Fruit fly (Drosophila melanogaster) whole organism, prepupa: Measurements from ENCODE around the gene CG17110.

Source experiments
- CG16779 ChIP-seq: fragments of 200-800 bp; sonication (Bioruptor generic); optimal IDR thresholded peaks from 3 replicates; lab custom pipeline; 2017; ENCODE audit warnings: missing biosample characterization, mild to moderate bottlenecking, missing genetic modification characterization
- CG6163 ChIP-seq: fragments of 200-800 bp; sonication (Bioruptor generic); IDR thresholded peaks from 3 replicates; pipeline ENCODE4 v1.3.6; 2022; ENCODE audit warnings: missing biosample characterization, missing genetic modification characterization
- CG7368 ChIP-seq: fragments of 200-800 bp; sonication (Bioruptor generic); optimal IDR thresholded peaks from 3 replicates; lab custom pipeline; 2016; ENCODE audit warnings: missing biosample characterization, missing genetic modification characterization
- Hr39 ChIP-seq: fragments of 200-800 bp; sonication (Bioruptor generic); optimal IDR thresholded peaks from 2 replicates; lab custom pipeline; 2016; ENCODE audit warnings: missing biosample characterization, missing genetic modification characterization
- Lpt ChIP-seq: fragments of 200-800 bp; sonication (Bioruptor generic); optimal IDR thresholded peaks from 3 replicates; lab custom pipeline; 2016; ENCODE audit warnings: missing biosample characterization, missing genetic modification characterization
- Sox15 ChIP-seq: fragments of 200-800 bp; sonication (Bioruptor generic); optimal IDR thresholded peaks from 3 replicates; lab custom pipeline; 2016; ENCODE audit warnings: missing biosample characterization, missing genetic modification characterization
- lz ChIP-seq: fragments of 200-800 bp; sonication (Bioruptor generic); optimal IDR thresholded peaks from 3 replicates; lab custom pipeline; 2016; ENCODE audit warnings: missing biosample characterization, missing genetic modification characterization
- net ChIP-seq: fragments of 200-800 bp; sonication (Bioruptor generic); optimal IDR thresholded peaks from 3 replicates; lab custom pipeline; 2016; ENCODE audit warnings: missing biosample characterization, missing genetic modification characterization
- pdm3 ChIP-seq: fragments of 200-800 bp; sonication (Bioruptor generic); optimal IDR thresholded peaks from 3 replicates; lab custom pipeline; 2016; ENCODE audit warnings: missing biosample characterization, missing genetic modification characterization
- ss ChIP-seq, 2 experiments: fragments of 200-800 bp; sonication (Bioruptor generic); optimal IDR thresholded peaks; 2 replicates in 1 of 2; 3 replicates in 1 of 2; lab custom pipeline; 2017 to 2018; ENCODE audit warnings: mild to moderate bottlenecking in 2 of 2, missing biosample characterization in 2 of 2, missing genetic modification characterization in 2 of 2, moderate library complexity in 1 of 2
- topi ChIP-seq: fragments of 200-800 bp; sonication (Bioruptor generic); optimal IDR thresholded peaks from 3 replicates; lab custom pipeline; 2016; ENCODE audit warnings: missing biosample characterization, missing genetic modification characterization

dm6 chr3R:23130181-23130580 lies 38.7 kb downstream of the CG17110 start:
- no peak for TF ChIP-seq Lpt (GFP tag; lab: Kevin White, UChicago)
- TF ChIP-seq lz = no peak
- TF ChIP-seq CG6163 (GFP tag; lab: Robert Waterston, UW) = no peak
- no peak for TF ChIP-seq ss (GFP tag; optimal IDR thresholded peaks at IDR 0.05; lab: Kevin White, UChicago)
- no peak for TF ChIP-seq CG16779 (tag; lab: Kevin White, UChicago)
- TF ChIP-seq net = no peak
- TF ChIP-seq Hr39 (GFP tag; lab: Kevin White, UChicago) = no peak
- TF ChIP-seq Sox15 = no peak
- TF ChIP-seq topi (GFP tag; lab: Kevin White, UChicago) = no peak
- TF ChIP-seq pdm3 (GFP tag; lab: Kevin White, UChicago) = no peak
- no peak for TF ChIP-seq CG7368
